Fruit fly (Drosophila melanogaster) whole organism, pupa: ENCODE measurements around the gene Rbf.

Experiments
- CG10348 ChIP-seq: fragments of 200-800 bp; sonication (Bioruptor generic); IDR thresholded peaks from 2 replicates; pipeline ENCODE4 v1.3.6; 2022; ENCODE audit warnings: missing biosample characterization, missing genetic modification characterization
- CG4496 ChIP-seq: fragments of 200-800 bp; sonication (Bioruptor generic); IDR thresholded peaks from 3 replicates; pipeline ENCODE4 v1.3.6; 2022; ENCODE audit warnings: missing biosample characterization, missing genetic modification characterization
- CG8301 ChIP-seq: fragments of 200-800 bp; sonication (Bioruptor generic); optimal IDR thresholded peaks from 2 replicates; lab custom pipeline; 2018; ENCODE audit warnings: missing biosample characterization, mild to moderate bottlenecking, missing genetic modification characterization
- D1 ChIP-seq: fragments of 200-800 bp; sonication (Bioruptor generic); optimal IDR thresholded peaks from 2 replicates; lab custom pipeline; 2018; ENCODE audit warnings: missing biosample characterization, mild to moderate bottlenecking, missing genetic modification characterization, moderate library complexity
- EcR ChIP-seq: fragments of 200-800 bp; sonication (Bioruptor generic); optimal IDR thresholded peaks from 3 replicates; lab custom pipeline; 2019; ENCODE audit warnings: missing biosample characterization, missing genetic modification characterization, mild to moderate bottlenecking, moderate library complexity, missing genetic modification reagents
- Pif1A ChIP-seq: fragments of 200-800 bp; sonication (Bioruptor generic); optimal IDR thresholded peaks from 3 replicates; lab custom pipeline; 2016; ENCODE audit warnings: missing biosample characterization, missing genetic modification characterization
- Pif1B ChIP-seq: fragments of 200-800 bp; sonication (Bioruptor generic); optimal IDR thresholded peaks from 3 replicates; lab custom pipeline; 2016; ENCODE audit warnings: missing biosample characterization, missing genetic modification characterization
- Snoo ChIP-seq: fragments of 200-800 bp; sonication (Bioruptor generic); optimal IDR thresholded peaks from 3 replicates; lab custom pipeline; 2017; ENCODE audit warnings: missing biosample characterization, mild to moderate bottlenecking, missing genetic modification characterization, inconsistent platforms
- gl ChIP-seq: fragments of 200-800 bp; sonication (Bioruptor generic); optimal IDR thresholded peaks from 2 replicates; lab custom pipeline; 2018; ENCODE audit warnings: missing biosample characterization, mild to moderate bottlenecking, missing genetic modification characterization
- rn ChIP-seq: fragments of 200-800 bp; sonication (Bioruptor generic); IDR thresholded peaks from 2 replicates; pipeline ENCODE4 v1.3.6; 2022; ENCODE audit warnings: missing biosample characterization, missing genetic modification characterization

dm6 chrX:792923-793322 is 8.4 kb downstream of the Rbf start, which contains the start of gene CG16989:
- TF ChIP-seq D1 (tag; lab: Kevin White, UChicago) (no peak), EcR (GFP tag; lab: Kevin White, UChicago) (no peak), CG10348 (GFP tag; lab: Robert Waterston, UW) (no peak), rn (GFP tag; lab: Robert Waterston, UW) (no peak), Pif1B (GFP tag; lab: Kevin White, UChicago) (no peak), CG4496 (GFP tag; lab: Robert Waterston, UW) (no peak), Snoo (tag; lab: Kevin White, UChicago) (no peak), Pif1A (no peak), gl (tag; lab: Kevin White, UChicago) (no peak), CG8301 (tag; lab: Kevin White, UChicago) (no peak)
